Fruit fly (Drosophila melanogaster) S2 (cell line): Measurements from ENCODE around the gene Frmd5.
A peak's percentile ranks its signal among the peaks of the same experiment; 100 is the strongest.

Source experiments
- CG8478 ChIP-seq: fragments of >200 bp; optimal IDR thresholded peaks from 2 replicates; lab custom pipeline; 2018
- CTCF ChIP-seq, 2 experiments: fragments of >200 bp; optimal IDR thresholded peaks; 2 replicates each; lab custom pipeline; 2018

dm6 chr2L:10303786-10304185 is 40.5 kb upstream of the Frmd5 start, which contains the start of gene nmd:
- TF ChIP-seq CG8478 (lab: Kevin White, UChicago) (no peak), CTCF (optimal IDR thresholded peaks at IDR 0.05; lab: Kevin White, UChicago) (peak in 1 of 2 experiments; percentile 48)
